Worm (Caenorhabditis elegans) whole organism, late embryonic: ENCODE data around the gene capg-2.
A peak's percentile ranks its signal among the peaks of the same experiment; 100 is the strongest.

Experiments
- C08G9.2 ChIP-seq: sonication (generic microtip); optimal IDR thresholded peaks from 2 replicates; lab custom pipeline; 2016; ENCODE audit warnings: mild to moderate bottlenecking, missing genetic modification characterization, moderate library complexity, missing compliant biosample characterization
- ama-1 ChIP-seq: fragments of 150-350 bp; optimal IDR thresholded peaks from 2 replicates; lab custom pipeline; 2014
- ceh-14 ChIP-seq: sonication (generic microtip); optimal IDR thresholded peaks from 2 replicates; lab custom pipeline; 2016; ENCODE audit warnings: missing genotype, missing genetic modification characterization, missing compliant biosample characterization
- ceh-2 ChIP-seq: sonication (generic microtip); optimal IDR thresholded peaks from 2 replicates; lab custom pipeline; 2016; ENCODE audit warnings: missing genotype, missing genetic modification characterization, missing compliant biosample characterization
- ceh-22 ChIP-seq: sonication (generic microtip); optimal IDR thresholded peaks from 2 replicates; lab custom pipeline; 2017; ENCODE audit warnings: missing biosample characterization, missing genetic modification characterization
- ceh-24 ChIP-seq: sonication (generic microtip); optimal IDR thresholded peaks from 2 replicates; lab custom pipeline; 2016; ENCODE audit warnings: mild to moderate bottlenecking, missing genetic modification characterization, missing compliant biosample characterization
- dmd-4 ChIP-seq: sonication (generic microtip); optimal IDR thresholded peaks from 2 replicates; lab custom pipeline; 2016; ENCODE audit warnings: borderline replicate concordance, missing genetic modification characterization, missing compliant biosample characterization
- elt-2 ChIP-seq: sonication (generic microtip); optimal IDR thresholded peaks from 2 replicates; lab custom pipeline; 2016; ENCODE audit warnings: missing genetic modification reagents, missing genetic modification characterization, missing compliant biosample characterization
- ets-4 ChIP-seq: sonication (generic microtip); optimal IDR thresholded peaks from 2 replicates; lab custom pipeline; 2016; ENCODE audit warnings: missing genetic modification characterization, missing compliant biosample characterization
- hlh-30 ChIP-seq: sonication (generic microtip); optimal IDR thresholded peaks from 2 replicates; lab custom pipeline; 2017; ENCODE audit warnings: antibody characterized with exemption, missing genetic modification characterization, missing compliant biosample characterization; ENCODE audit not compliant: insufficient read depth
- pax-1 ChIP-seq: fragments of 150-350 bp; optimal IDR thresholded peaks from 2 replicates; lab custom pipeline; 2014; ENCODE audit warnings: missing biosample characterization, missing genetic modification characterization
- pha-4 ChIP-seq: fragments of 150-350 bp; optimal IDR thresholded peaks from 2 replicates; lab custom pipeline; 2018; ENCODE audit warnings: missing biosample characterization, missing genetic modification reagents, missing genetic modification characterization

DNA sequence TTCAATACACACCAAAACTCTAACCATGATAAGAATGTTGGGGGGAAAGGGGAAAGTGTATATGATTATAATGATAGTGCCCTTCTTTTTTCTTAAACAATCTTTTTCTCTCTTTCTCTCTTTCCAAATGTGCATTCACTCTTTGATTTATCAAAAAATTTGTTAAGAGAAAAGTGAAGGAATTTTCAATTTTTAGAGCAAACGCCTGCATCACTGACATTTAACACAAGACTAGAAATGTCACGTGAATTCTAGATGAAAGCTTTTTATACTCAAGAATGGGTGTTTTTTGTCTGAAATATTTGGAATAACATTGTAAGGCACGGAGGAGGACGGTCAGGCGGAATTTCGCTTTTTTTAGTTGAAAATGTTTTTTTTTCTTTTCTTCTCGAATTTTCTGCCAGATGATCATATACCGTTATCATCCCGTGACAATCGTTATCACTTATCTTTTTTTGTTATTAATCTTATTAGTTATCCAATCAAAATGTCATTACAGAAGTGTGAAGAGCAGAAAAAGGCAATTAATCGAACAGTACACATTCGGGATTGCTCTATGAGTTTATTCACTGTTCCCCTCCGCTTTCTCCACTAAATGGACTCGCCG, 30.4 kb downstream of the capg-2 start, which contains the start of the genes frm-7 and F55C5.17:
- TF ChIP-seq ama-1 (no peak), pha-4 (tag; lab: Kevin White, UChicago) (no peak), ceh-22 (no peak), C08G9.2 (tag; lab: Kevin White, UChicago) (no peak), elt-2 (peak; percentile 57), ets-4 (tag; lab: Kevin White, UChicago) (no peak), hlh-30 (tag; lab: Kevin White, UChicago) (peak; percentile 38), ceh-14 (tag; lab: Kevin White, UChicago) (no peak), dmd-4 (tag; lab: Kevin White, UChicago) (no peak), pax-1 (tag; lab: Kevin White, UChicago) (no peak), ceh-2 (tag; lab: Kevin White, UChicago) (no peak), ceh-24 (tag; lab: Kevin White, UChicago) (no peak)
